Worm (Caenorhabditis elegans): ENCODE results near the gene ttr-30.

The ttr-30 gene

DNA sequence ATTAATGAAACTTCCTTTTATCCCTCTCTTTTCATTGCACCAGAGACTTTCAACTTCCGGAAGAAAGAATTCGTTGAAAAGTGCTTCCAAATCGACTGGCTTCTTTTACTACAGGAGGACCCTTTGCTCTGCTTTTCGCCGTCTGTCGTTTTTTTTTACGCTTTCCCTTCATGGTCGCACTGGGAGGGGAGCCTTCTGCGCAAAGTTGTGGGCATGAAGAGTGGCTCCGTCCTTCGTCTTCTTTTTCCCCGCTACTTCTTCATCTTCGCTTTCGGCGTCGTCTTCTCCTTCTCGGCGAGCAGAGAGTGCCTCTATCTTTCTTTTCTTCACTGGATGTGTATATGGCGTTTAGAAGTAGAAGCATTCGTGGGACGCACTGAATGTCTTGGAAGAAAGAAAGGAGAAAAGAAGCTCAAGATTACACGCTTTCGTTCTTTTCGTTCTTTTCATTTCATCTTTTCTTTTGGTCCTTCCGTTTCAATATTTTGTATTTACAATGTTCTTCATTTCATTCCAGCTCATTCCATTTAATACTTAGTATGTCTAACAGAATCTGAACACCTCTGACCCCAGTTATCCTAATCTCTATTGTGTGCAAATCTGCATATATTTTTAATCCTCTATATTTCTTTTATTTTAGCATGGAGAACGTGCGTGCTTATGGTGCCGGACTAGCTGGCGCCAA, 3.6 kb upstream of the ttr-30 start, which contains the start of gene sng-1:
Gene sng-1, plus strand, starts transcription at position 635 of the 685 bp plus-strand sequence.
- TF ChIP-seq ets-7 (tag; optimal IDR thresholded peaks at IDR 0.05) (no peak), aly-1 (tag; optimal IDR thresholded peaks at IDR 0.05) (no peak), hnd-1 (tag; optimal IDR thresholded peaks at IDR 0.05) (no peak), tra-4 (tag; optimal IDR thresholded peaks at IDR 0.05) (no peak), tbx-37 (GFP tag; conservative IDR thresholded peaks at IDR 0.05) (no peak), B0310.2 (tag; optimal IDR thresholded peaks at IDR 0.05) (no peak), tbx-11 (GFP tag; IDR thresholded peaks at IDR 0.05) (no peak), ama-1 (optimal IDR thresholded peaks at IDR 0.05) (no peak), hmg-4 (GFP tag; optimal IDR thresholded peaks at IDR 0.05) (no peak), scrt-1 (GFP tag; IDR thresholded peaks at IDR 0.05) (no peak), ceh-13 (GFP tag; optimal IDR thresholded peaks at IDR 0.05) (no peak), hmbx-1 (tag; optimal IDR thresholded peaks at IDR 0.05) (no peak), flt-1 (GFP tag; IDR thresholded peaks at IDR 0.05) (no peak), sea-1 (GFP tag; conservative IDR thresholded peaks at IDR 0.05) (no peak), F13C5.2 (tag; optimal IDR thresholded peaks at IDR 0.05) (no peak), ceh-36 (tag; optimal IDR thresholded peaks at IDR 0.05) (no peak), pes-1 (GFP tag; IDR thresholded peaks at IDR 0.05) (no peak)

ce11 chrX:7328065-7328564, 2.6 kb upstream of the ttr-30 start:
- TF ChIP-seq flt-1 (GFP tag; IDR thresholded peaks at IDR 0.05) (no peak), aly-1 (tag; optimal IDR thresholded peaks at IDR 0.05) (no peak), ceh-13 (GFP tag; optimal IDR thresholded peaks at IDR 0.05) (no peak), ceh-36 (tag; optimal IDR thresholded peaks at IDR 0.05) (no peak), tbx-11 (GFP tag; IDR thresholded peaks at IDR 0.05) (no peak), hnd-1 (tag; optimal IDR thresholded peaks at IDR 0.05) (no peak), tbx-37 (GFP tag; conservative IDR thresholded peaks at IDR 0.05) (no peak), B0310.2 (tag; optimal IDR thresholded peaks at IDR 0.05) (no peak), scrt-1 (GFP tag; IDR thresholded peaks at IDR 0.05) (no peak), sea-1 (GFP tag; conservative IDR thresholded peaks at IDR 0.05) (no peak), tra-4 (tag; optimal IDR thresholded peaks at IDR 0.05) (no peak), ets-7 (tag; optimal IDR thresholded peaks at IDR 0.05) (no peak), ama-1 (optimal IDR thresholded peaks at IDR 0.05) (no peak), hmbx-1 (tag; optimal IDR thresholded peaks at IDR 0.05) (no peak), pes-1 (GFP tag; IDR thresholded peaks at IDR 0.05) (no peak), hmg-4 (GFP tag; optimal IDR thresholded peaks at IDR 0.05) (no peak)

ce11 chrX:7329601-7330000, 1.1 kb upstream of the ttr-30 start, which contains the start of gene ttr-59:
Gene ttr-59 (plus strand): TSS chrX:7329818.
- TF ChIP-seq ceh-13 (GFP tag; optimal IDR thresholded peaks at IDR 0.05) (no peak), F13C5.2 (tag; optimal IDR thresholded peaks at IDR 0.05) (no peak), scrt-1 (GFP tag; IDR thresholded peaks at IDR 0.05) (no peak), ets-7 (tag; optimal IDR thresholded peaks at IDR 0.05) (no peak), sea-1 (GFP tag; conservative IDR thresholded peaks at IDR 0.05) (no peak), ceh-36 (tag; optimal IDR thresholded peaks at IDR 0.05) (no peak)

- TF ChIP-seq pes-1 (GFP tag; IDR thresholded peaks at IDR 0.05): no peak
- TF ChIP-seq tra-4 (tag; optimal IDR thresholded peaks at IDR 0.05): no peak
- no peak for TF ChIP-seq tbx-37 (GFP tag; conservative IDR thresholded peaks at IDR 0.05)
- TF ChIP-seq ceh-13 (GFP tag; optimal IDR thresholded peaks at IDR 0.05): no peak
- peak; percentile 42 for TF ChIP-seq F13C5.2 (tag; optimal IDR thresholded peaks at IDR 0.05)
- TF ChIP-seq flt-1 (GFP tag; IDR thresholded peaks at IDR 0.05): no peak
- TF ChIP-seq ets-7 (tag; optimal IDR thresholded peaks at IDR 0.05): no peak
- TF ChIP-seq scrt-1 (GFP tag; IDR thresholded peaks at IDR 0.05): no peak
- TF ChIP-seq hmg-4 (GFP tag; optimal IDR thresholded peaks at IDR 0.05): peak; percentile 78
These were observed 3.6 kb downstream of the ttr-30 start, which contains the start of gene epg-7 for ce11 chrX:7334302-7334724. Gene epg-7 (plus strand): TSS chrX:7334714.

ce11 chrX:7340394-7340793, 9.6 kb downstream of the ttr-30 start:
- TF ChIP-seq F13C5.2 (tag; optimal IDR thresholded peaks at IDR 0.05) (no peak), sea-1 (GFP tag; conservative IDR thresholded peaks at IDR 0.05) (no peak), hmg-4 (GFP tag; optimal IDR thresholded peaks at IDR 0.05) (peak; percentile 12), ama-1 (optimal IDR thresholded peaks at IDR 0.05) (peak; percentile 53), ets-7 (tag; optimal IDR thresholded peaks at IDR 0.05) (no peak)

DNA sequence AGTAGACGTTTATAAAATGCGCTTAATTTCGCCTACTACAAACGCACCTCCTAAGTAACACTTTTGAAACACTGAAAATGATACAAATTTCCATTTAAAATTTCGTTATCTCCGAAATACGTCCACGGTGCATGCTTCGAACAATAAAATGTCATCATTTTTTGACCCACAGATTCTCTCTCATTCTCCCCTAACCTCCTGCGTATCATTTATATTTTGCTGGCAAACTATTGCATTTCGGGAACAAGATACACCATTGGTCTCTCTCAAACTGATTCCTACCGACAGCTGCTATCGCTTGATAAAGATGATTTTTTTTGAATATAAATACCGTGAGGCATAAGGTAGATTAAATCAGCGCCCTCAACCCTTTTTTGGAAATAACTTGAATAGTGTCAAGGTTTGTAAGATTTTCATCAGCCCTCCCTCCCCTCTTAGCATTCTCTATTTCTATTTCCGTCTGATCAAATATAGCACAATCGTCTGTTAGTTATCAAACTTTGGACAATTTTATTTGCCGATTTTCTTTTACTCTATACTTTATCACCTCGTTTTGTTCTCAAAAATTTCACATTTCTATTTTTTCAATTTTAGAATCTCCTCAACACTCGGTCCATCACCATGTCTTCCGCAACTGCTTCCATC, 10.3 kb downstream of the ttr-30 start, which contains the start of gene C07D8.6:
Gene C07D8.6, plus strand, starts transcription at position 595 of the 645 bp plus-strand sequence.
- TF ChIP-seq aly-1 (tag; optimal IDR thresholded peaks at IDR 0.05): no peak
- no peak for TF ChIP-seq tra-4 (tag; optimal IDR thresholded peaks at IDR 0.05)
- TF ChIP-seq F13C5.2 (tag; optimal IDR thresholded peaks at IDR 0.05): no peak
- no peak for TF ChIP-seq flt-1 (GFP tag; IDR thresholded peaks at IDR 0.05)
- TF ChIP-seq hmbx-1 (tag; optimal IDR thresholded peaks at IDR 0.05): no peak
- TF ChIP-seq hmg-4 (GFP tag; optimal IDR thresholded peaks at IDR 0.05): no peak
- TF ChIP-seq pes-1 (GFP tag; IDR thresholded peaks at IDR 0.05): no peak
- no peak for TF ChIP-seq ceh-13 (GFP tag; optimal IDR thresholded peaks at IDR 0.05)
- no peak for TF ChIP-seq hnd-1 (tag; optimal IDR thresholded peaks at IDR 0.05)
- no peak for TF ChIP-seq scrt-1 (GFP tag; IDR thresholded peaks at IDR 0.05)
- no peak for TF ChIP-seq ets-7 (tag; optimal IDR thresholded peaks at IDR 0.05)
- TF ChIP-seq ama-1 (optimal IDR thresholded peaks at IDR 0.05): no peak
- TF ChIP-seq tbx-37 (GFP tag; conservative IDR thresholded peaks at IDR 0.05): no peak
- TF ChIP-seq B0310.2 (tag; optimal IDR thresholded peaks at IDR 0.05): no peak
- no peak for TF ChIP-seq sea-1 (GFP tag; conservative IDR thresholded peaks at IDR 0.05)
- TF ChIP-seq tbx-11 (GFP tag; IDR thresholded peaks at IDR 0.05): no peak

DNA sequence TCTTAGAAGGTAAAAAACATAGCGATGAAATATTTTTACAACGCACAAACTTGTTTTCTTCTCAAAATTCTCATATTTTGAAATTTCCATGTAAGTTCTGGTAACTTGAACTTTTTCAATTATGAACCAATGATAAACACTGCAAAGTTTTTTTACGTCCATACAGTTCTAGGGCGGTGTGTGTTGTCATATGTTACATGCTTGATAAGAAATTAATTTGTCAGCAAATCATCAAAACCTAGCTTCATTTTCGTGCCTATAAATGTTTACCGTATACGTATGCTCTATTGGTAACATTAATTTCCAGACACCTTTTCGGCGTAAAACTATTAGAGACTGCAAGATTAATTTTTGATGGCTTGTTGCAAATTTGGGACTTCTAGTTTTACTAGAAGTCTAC, 12.5 kb downstream of the ttr-30 start:
- TF ChIP-seq pes-1 (GFP tag; IDR thresholded peaks at IDR 0.05) (no peak), hmbx-1 (tag; optimal IDR thresholded peaks at IDR 0.05) (no peak), ceh-36 (tag; optimal IDR thresholded peaks at IDR 0.05) (no peak), ama-1 (optimal IDR thresholded peaks at IDR 0.05) (no peak), tbx-37 (GFP tag; conservative IDR thresholded peaks at IDR 0.05) (no peak), B0310.2 (tag; optimal IDR thresholded peaks at IDR 0.05) (no peak), aly-1 (tag; optimal IDR thresholded peaks at IDR 0.05) (no peak), tra-4 (tag; optimal IDR thresholded peaks at IDR 0.05) (no peak), sea-1 (GFP tag; conservative IDR thresholded peaks at IDR 0.05) (no peak), hnd-1 (tag; optimal IDR thresholded peaks at IDR 0.05) (no peak), F13C5.2 (tag; optimal IDR thresholded peaks at IDR 0.05) (no peak), ceh-13 (GFP tag; optimal IDR thresholded peaks at IDR 0.05) (no peak)
